Worm (Caenorhabditis elegans): ENCODE measurements around the gene nas-12.

Gene nas-12

DNA sequence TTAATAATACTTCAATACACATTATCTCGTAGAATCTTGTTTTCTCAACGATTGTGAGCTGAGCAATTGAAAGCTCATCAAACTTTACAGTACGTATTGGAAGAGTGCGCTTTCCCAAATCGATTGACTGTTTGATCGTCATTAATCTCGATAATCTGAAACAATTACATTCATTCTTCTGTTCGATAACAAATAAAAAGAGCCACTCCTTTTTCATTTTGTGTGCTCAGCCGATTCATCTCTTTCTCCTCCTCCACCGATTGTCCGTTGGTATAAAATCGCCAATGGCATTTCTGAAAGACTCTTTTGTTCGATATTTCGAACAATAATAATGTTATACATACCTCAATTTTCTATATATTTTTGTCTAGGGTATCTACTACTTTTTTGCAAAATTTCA lies at the start of gene nas-12:
Gene nas-12, plus strand, starts transcription at position 301 of the 400 bp plus-strand sequence.
- TF ChIP-seq ZK185.1 (tag; optimal IDR thresholded peaks at IDR 0.05; ENCODE audit: poor library complexity, severe bottlenecking) (no peak), egrh-3 (GFP tag; IDR thresholded peaks at IDR 0.05) (no peak), C17E4.6 (GFP tag; IDR thresholded peaks at IDR 0.05) (no peak), dpl-1 (GFP tag; optimal IDR thresholded peaks at IDR 0.05) (no peak), hmg-20 (GFP tag; IDR thresholded peaks at IDR 0.05) (no peak), nfya-1 (tag; optimal IDR thresholded peaks at IDR 0.05; ENCODE audit: borderline replicate concordance, insufficient read depth) (no peak), chd-7 (tag; optimal IDR thresholded peaks at IDR 0.05) (no peak), ceh-40 (GFP tag; IDR thresholded peaks at IDR 0.05) (no peak), nfya-2 (GFP tag; IDR thresholded peaks at IDR 0.05) (no peak), madf-3 (GFP tag; IDR thresholded peaks at IDR 0.05) (no peak), akir-1 (GFP tag; optimal IDR thresholded peaks at IDR 0.05) (no peak), K12H6.12 (tag; optimal IDR thresholded peaks at IDR 0.05) (no peak), F33H1.4 (GFP tag; IDR thresholded peaks at IDR 0.05) (no peak), ceh-58 (GFP tag; IDR thresholded peaks at IDR 0.05) (no peak)

- TF ChIP-seq egl-18 (GFP tag; IDR thresholded peaks at IDR 0.05) = no peak
- no peak for TF ChIP-seq ztf-6 (GFP tag; IDR thresholded peaks at IDR 0.05)
- no peak for TF ChIP-seq lin-26 (GFP tag; IDR thresholded peaks at IDR 0.05)
- TF ChIP-seq repo-1 (tag; optimal IDR thresholded peaks at IDR 0.05) = no peak
- TF ChIP-seq xnd-1 (tag; optimal IDR thresholded peaks at IDR 0.05) = no peak
- no peak for TF ChIP-seq atf-7 (tag; optimal IDR thresholded peaks at IDR 0.05)
- TF ChIP-seq mcd-1 (GFP tag; IDR thresholded peaks at IDR 0.05) = no peak
- TF ChIP-seq lir-1 (GFP tag; conservative IDR thresholded peaks at IDR 0.05) = no peak
Observed at ce11 chrIV:10174328-10174727, 49.5 kb upstream of the nas-12 start, which contains the start of gene pxf-1. TSS of gene pxf-1 (minus strand) at chrIV:10174341.

ce11 chrIV:10174932-10175732 lies 48.7 kb upstream of the nas-12 start:
- peak; percentile 54; the same call in 1 of the 2 replicates for TF ChIP-seq nfyb-1 (GFP tag; IDR thresholded peaks at IDR 0.05)
- peak; percentile 87 for TF ChIP-seq zfh-2 (GFP tag; conservative IDR thresholded peaks at IDR 0.05)
- TF ChIP-seq nhr-80 (tag; optimal IDR thresholded peaks at IDR 0.05) = peak; percentile 10
- TF ChIP-seq attf-5 (GFP tag; optimal IDR thresholded peaks at IDR 0.05) = peak; percentile 42
- TF ChIP-seq attf-3 (GFP tag; conservative IDR thresholded peaks at IDR 0.05) = 0 out of 2 replicates have a peak, but pooled peaks have one; percentile 13
- 0 out of 2 replicates have a peak, but pooled peaks have one; percentile 5 for TF ChIP-seq F33H1.4 (GFP tag; IDR thresholded peaks at IDR 0.05)
- peak; percentile 10; the same call in 1 of the 2 replicates for TF ChIP-seq hmg-1.2 (GFP tag; IDR thresholded peaks at IDR 0.05)
- peak; percentile 20; the same call in 1 of the 2 replicates for TF ChIP-seq cebp-1 (GFP tag; IDR thresholded peaks at IDR 0.05)
- peak; percentile 33 for TF ChIP-seq cebp-1 (tag; optimal IDR thresholded peaks at IDR 0.05)
- 0 out of 2 replicates have a peak, but pooled peaks have one; percentile 15 for TF ChIP-seq dox-1 (GFP tag; IDR thresholded peaks at IDR 0.05)
- TF ChIP-seq lir-1 (GFP tag; conservative IDR thresholded peaks at IDR 0.05) = no peak
- TF ChIP-seq efl-1 (GFP tag; optimal IDR thresholded peaks at IDR 0.05) = no peak
- TF ChIP-seq F37B4.10 (GFP tag; IDR thresholded peaks at IDR 0.05) = 0 out of 2 replicates have a peak, but pooled peaks have one; percentile 20
- TF ChIP-seq ztf-22 (GFP tag; optimal IDR thresholded peaks at IDR 0.05) = no peak

All from whole organism, young adult.